Worm (Caenorhabditis elegans) whole organism, young adult: ENCODE results near the gene F23H11.5.
A peak's percentile ranks its signal among the peaks of the same experiment; 100 is the strongest.

Experiments
- F10E7.11 ChIP-seq: sonication (generic microtip); optimal IDR thresholded peaks from 2 replicates; lab custom pipeline; 2017; ENCODE audit warnings: mild to moderate bottlenecking, missing genetic modification characterization, moderate library complexity, missing compliant biosample characterization
- F33H1.4 ChIP-seq: fragments of 200-800 bp; sonication (Bioruptor generic); IDR thresholded peaks from 2 replicates; pipeline ENCODE4 v1.3.6; 2022; ENCODE audit warnings: missing genetic modification reagents, missing genetic modification characterization, missing compliant biosample characterization
- F55B11.4 ChIP-seq: sonication (generic microtip); optimal IDR thresholded peaks from 2 replicates; lab custom pipeline; 2016; ENCODE audit warnings: missing compliant biosample characterization, missing genetic modification characterization, borderline replicate concordance; ENCODE audit not compliant: insufficient read depth
- K11D2.4 ChIP-seq: fragments of 200-800 bp; sonication (Bioruptor generic); IDR thresholded peaks from 2 replicates; pipeline ENCODE4 v1.3.6; 2022; ENCODE audit warnings: missing genetic modification reagents, missing genetic modification characterization, missing compliant biosample characterization
- Y56A3A.18 ChIP-seq: fragments of 200-800 bp; sonication (Bioruptor generic); IDR thresholded peaks from 2 replicates; pipeline ENCODE4 v1.3.6; 2022; ENCODE audit warnings: missing genetic modification reagents, missing genetic modification characterization, missing compliant biosample characterization
- Y67H2A.10 ChIP-seq: fragments of 200-800 bp; sonication (Bioruptor generic); conservative IDR thresholded peaks from 2 replicates; pipeline ENCODE4 v1.3.6; 2022; ENCODE audit warnings: missing genetic modification reagents, missing genetic modification characterization, missing compliant biosample characterization
- Y79H2A.3 ChIP-seq: fragments of 200-800 bp; sonication (Bioruptor generic); conservative IDR thresholded peaks from 2 replicates; pipeline ENCODE4 v1.3.6; 2022; ENCODE audit warnings: missing genetic modification reagents, missing genetic modification characterization, missing compliant biosample characterization
- Y95B8A.8 ChIP-seq: fragments of 200-800 bp; sonication (Bioruptor generic); IDR thresholded peaks from 2 replicates; pipeline ENCODE4 v1.3.6; 2022; ENCODE audit warnings: missing genetic modification reagents, missing genetic modification characterization, missing compliant biosample characterization
- akir-1 ChIP-seq: fragments of 200-800 bp; sonication (Bioruptor generic); optimal IDR thresholded peaks from 2 replicates; lab custom pipeline; 2018; ENCODE audit warnings: mild to moderate bottlenecking, missing genetic modification characterization, moderate library complexity, missing compliant biosample characterization
- ama-1 ChIP-seq, 3 experiments: fragments of 150-350 bp in 1 of 3; sonication (generic microtip) in 2 of 3; optimal IDR thresholded peaks; 2 replicates each; lab custom pipeline; 2014 to 2018; ENCODE audit warnings: missing biosample characterization in 2 of 3, missing genetic modification characterization in 2 of 3, missing genetic modification reagents in 2 of 3
- athp-1 ChIP-seq: sonication (generic microtip); optimal IDR thresholded peaks from 2 replicates; lab custom pipeline; 2017; ENCODE audit warnings: mild to moderate bottlenecking, missing genetic modification characterization, missing compliant biosample characterization
- attf-5 ChIP-seq: fragments of 200-800 bp; sonication (Bioruptor generic); optimal IDR thresholded peaks from 2 replicates; lab custom pipeline; 2018; ENCODE audit warnings: mild to moderate bottlenecking, missing genetic modification characterization, missing compliant biosample characterization
- bed-1 ChIP-seq: fragments of 200-800 bp; sonication (Bioruptor generic); IDR thresholded peaks from 2 replicates; pipeline ENCODE4 v1.3.6; 2022; ENCODE audit warnings: missing genetic modification reagents, missing genetic modification characterization, missing compliant biosample characterization
- bed-2 ChIP-seq: fragments of 200-800 bp; sonication (Bioruptor generic); IDR thresholded peaks from 2 replicates; pipeline ENCODE4 v1.3.6; 2022; ENCODE audit warnings: missing genetic modification reagents, missing genetic modification characterization, missing compliant biosample characterization
- ccch-3 ChIP-seq: fragments of 200-800 bp; sonication (Bioruptor generic); optimal IDR thresholded peaks from 2 replicates; lab custom pipeline; 2018; ENCODE audit warnings: mild to moderate bottlenecking, missing genetic modification characterization, missing compliant biosample characterization
- cebp-1 ChIP-seq, 2 experiments: fragments of 200-800 bp in 1 of 2; sonication (Bioruptor generic) in 1 of 2; sonication (generic microtip) in 1 of 2; IDR thresholded peaks in 1 of 2; optimal IDR thresholded peaks in 1 of 2; 2 replicates each; pipeline versions ENCODE4 v1.3.6 to Lab custom; 2017 to 2022; ENCODE audit warnings: missing compliant biosample characterization in 2 of 2, missing genetic modification characterization in 2 of 2, mild to moderate bottlenecking in 1 of 2, missing genetic modification reagents in 1 of 2, moderate library complexity in 1 of 2
- ceh-100 ChIP-seq: fragments of 200-800 bp; sonication (Bioruptor generic); IDR thresholded peaks from 2 replicates; pipeline ENCODE4 v1.3.6; 2022; ENCODE audit warnings: missing genetic modification reagents, missing genetic modification characterization, missing compliant biosample characterization
- ceh-58 ChIP-seq: fragments of 200-800 bp; sonication (Bioruptor generic); IDR thresholded peaks from 2 replicates; pipeline ENCODE4 v1.3.6; 2022; ENCODE audit warnings: missing genetic modification characterization, missing compliant biosample characterization
- ceh-79 ChIP-seq: sonication (generic microtip); optimal IDR thresholded peaks from 2 replicates; lab custom pipeline; 2017; ENCODE audit warnings: mild to moderate bottlenecking, missing genetic modification characterization, missing compliant biosample characterization
- ceh-91 ChIP-seq: fragments of 200-800 bp; sonication (Bioruptor generic); IDR thresholded peaks from 2 replicates; pipeline ENCODE4 v1.3.6; 2022; ENCODE audit warnings: missing genetic modification reagents, missing genetic modification characterization, missing compliant biosample characterization
- die-1 ChIP-seq: sonication (generic microtip); optimal IDR thresholded peaks from 2 replicates; lab custom pipeline; 2016; ENCODE audit warnings: missing genotype, mild to moderate bottlenecking, missing genetic modification characterization, missing compliant biosample characterization
- egl-18 ChIP-seq: fragments of 200-800 bp; sonication (Bioruptor generic); IDR thresholded peaks from 2 replicates; pipeline ENCODE4 v1.3.6; 2022; ENCODE audit warnings: missing genetic modification reagents, missing genetic modification characterization, missing compliant biosample characterization
- ekl-4 ChIP-seq: fragments of 200-800 bp; sonication (Bioruptor generic); IDR thresholded peaks from 2 replicates; pipeline ENCODE4 v1.3.6; 2022; ENCODE audit warnings: missing genetic modification reagents, missing genetic modification characterization, missing compliant biosample characterization
- let-607 ChIP-seq, 2 experiments: fragments of 200-800 bp in 1 of 2; sonication (Bioruptor generic) in 1 of 2; sonication (generic microtip) in 1 of 2; optimal IDR thresholded peaks; 2 replicates each; lab custom pipeline; 2016 to 2018; ENCODE audit warnings: mild to moderate bottlenecking in 2 of 2, missing compliant biosample characterization in 2 of 2, missing genetic modification characterization in 2 of 2, moderate library complexity in 2 of 2, missing genotype in 1 of 2
- madf-10 ChIP-seq: sonication (generic microtip); optimal IDR thresholded peaks from 2 replicates; lab custom pipeline; 2016; ENCODE audit warnings: mild to moderate bottlenecking, missing genetic modification characterization, missing compliant biosample characterization
- madf-6 ChIP-seq: fragments of 200-800 bp; sonication (Bioruptor generic); IDR thresholded peaks from 2 replicates; pipeline ENCODE4 v1.3.6; 2022; ENCODE audit warnings: missing genetic modification reagents, missing genetic modification characterization, missing compliant biosample characterization
- mes-4 ChIP-seq: sonication (generic microtip); optimal IDR thresholded peaks from 2 replicates; lab custom pipeline; 2016; ENCODE audit warnings: missing genotype, missing genetic modification characterization, missing compliant biosample characterization
- nfya-2 ChIP-seq: fragments of 200-800 bp; sonication (Bioruptor generic); IDR thresholded peaks from 2 replicates; pipeline ENCODE4 v1.3.6; 2022; ENCODE audit warnings: missing genetic modification reagents, missing genetic modification characterization, missing compliant biosample characterization
- nhr-179 ChIP-seq: sonication (generic microtip); optimal IDR thresholded peaks from 2 replicates; lab custom pipeline; 2016; ENCODE audit warnings: mild to moderate bottlenecking, missing genetic modification characterization, missing compliant biosample characterization
- nhr-27 ChIP-seq: fragments of 200-800 bp; sonication (Bioruptor generic); optimal IDR thresholded peaks from 2 replicates; lab custom pipeline; 2018; ENCODE audit warnings: mild to moderate bottlenecking, missing genetic modification characterization, moderate library complexity, missing compliant biosample characterization
- nhr-80 ChIP-seq: sonication (generic microtip); optimal IDR thresholded peaks from 2 replicates; lab custom pipeline; 2016; ENCODE audit warnings: missing genetic modification characterization, missing compliant biosample characterization
- rec-8 ChIP-seq, 2 experiments: sonication (generic microtip); optimal IDR thresholded peaks; 2 replicates each; lab custom pipeline; 2016; ENCODE audit warnings: mild to moderate bottlenecking in 2 of 2, missing genetic modification characterization in 2 of 2, missing genetic modification reagents in 2 of 2, missing genotype in 2 of 2, missing biosample characterization in 1 of 2, missing compliant biosample characterization in 1 of 2, moderate library complexity in 1 of 2
- snpc-1.1 ChIP-seq: sonication (generic microtip); optimal IDR thresholded peaks from 2 replicates; lab custom pipeline; 2017; ENCODE audit warnings: missing genetic modification characterization, mild to moderate bottlenecking, missing compliant biosample characterization, antibody characterized with exemption, moderate library complexity, missing genotype, missing genetic modification reagents; ENCODE audit not compliant: insufficient read depth
- snpc-3.4 ChIP-seq: sonication (generic microtip); optimal IDR thresholded peaks from 2 replicates; lab custom pipeline; 2017; ENCODE audit warnings: missing genetic modification characterization, mild to moderate bottlenecking, missing compliant biosample characterization, antibody characterized with exemption, moderate library complexity, missing genotype, missing genetic modification reagents
- somi-1 ChIP-seq: fragments of 200-800 bp; sonication (Bioruptor generic); optimal IDR thresholded peaks from 2 replicates; lab custom pipeline; 2018; ENCODE audit warnings: mild to moderate bottlenecking, missing genetic modification characterization, missing compliant biosample characterization
- tbx-9 ChIP-seq: sonication (generic microtip); optimal IDR thresholded peaks from 2 replicates; lab custom pipeline; 2016; ENCODE audit warnings: borderline replicate concordance, missing genetic modification characterization, inconsistent platforms, missing compliant biosample characterization
- unc-130 ChIP-seq: sonication (generic microtip); optimal IDR thresholded peaks from 2 replicates; lab custom pipeline; 2016; ENCODE audit warnings: missing genetic modification reagents, missing genetic modification characterization, missing compliant biosample characterization
- unc-62 ChIP-seq: fragments of 150-350 bp; optimal IDR thresholded peaks from 2 replicates; lab custom pipeline; 2014; ENCODE audit warnings: missing biosample characterization, missing genetic modification reagents, missing genetic modification characterization
- zfh-2 ChIP-seq: fragments of 200-800 bp; sonication (Bioruptor generic); conservative IDR thresholded peaks from 2 replicates; pipeline ENCODE4 v1.3.6; 2022; ENCODE audit warnings: missing genetic modification reagents, missing genetic modification characterization, missing compliant biosample characterization
- ztf-25 ChIP-seq: fragments of 200-800 bp; sonication (Bioruptor generic); IDR thresholded peaks from 2 replicates; pipeline ENCODE4 v1.3.6; 2022; ENCODE audit warnings: missing genetic modification reagents, missing genetic modification characterization, missing compliant biosample characterization
- ztf-3 ChIP-seq: fragments of 200-800 bp; sonication (Bioruptor generic); optimal IDR thresholded peaks from 2 replicates; lab custom pipeline; 2018; ENCODE audit warnings: mild to moderate bottlenecking, missing genetic modification characterization, missing compliant biosample characterization
- ztf-6 ChIP-seq: fragments of 200-800 bp; sonication (Bioruptor generic); IDR thresholded peaks from 2 replicates; pipeline ENCODE4 v1.3.6; 2022; ENCODE audit warnings: missing genetic modification reagents, missing genetic modification characterization, missing compliant biosample characterization

The F23H11.5 gene

DNA sequence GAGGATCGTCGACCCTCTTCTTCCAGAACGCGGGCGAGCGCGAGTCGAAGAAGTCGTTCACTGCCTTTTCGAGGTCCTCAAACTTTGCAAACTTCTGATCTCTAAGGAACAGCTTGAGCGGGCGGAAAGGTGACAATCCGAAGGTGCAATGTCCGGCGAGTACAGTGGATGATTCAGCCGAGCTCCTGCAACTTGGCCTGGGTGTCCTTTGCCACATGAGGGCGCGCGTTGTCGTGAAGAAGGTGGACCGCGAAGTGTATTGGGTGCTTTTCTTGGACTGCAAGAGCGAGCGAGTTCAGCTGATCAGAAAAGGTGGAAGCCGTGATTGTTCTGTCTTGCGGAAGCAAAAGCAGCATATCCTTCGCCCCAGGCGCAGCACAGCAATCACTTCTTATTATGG lies 31.6 kb upstream of the F23H11.5 start:
- TF ChIP-seq ztf-6 (GFP tag; lab: Robert Waterston, UW) (no peak), zfh-2 (GFP tag; lab: Robert Waterston, UW) (peak; percentile 64), madf-10 (no peak)

DNA sequence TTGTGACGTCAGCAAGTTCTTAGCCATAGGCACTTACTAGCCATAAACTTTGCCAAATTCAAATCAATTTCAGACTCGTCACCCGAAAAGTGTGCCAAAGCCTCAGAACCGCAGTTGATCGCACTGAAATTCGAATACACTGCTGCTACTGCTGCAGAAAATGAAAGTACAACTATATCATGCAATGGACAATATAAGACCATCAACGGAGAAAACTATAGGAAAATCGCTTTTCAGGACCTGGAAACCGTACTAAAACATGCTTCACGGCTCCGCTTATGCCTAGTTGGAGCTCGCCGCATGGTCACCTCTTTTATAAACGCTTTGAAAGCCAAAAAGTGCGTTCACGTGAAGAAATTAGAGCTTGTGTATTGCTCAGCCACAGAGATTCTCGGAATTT lies 28.2 kb upstream of the F23H11.5 start, which contains the start of gene fbxa-22:
fbxa-22 (plus strand) TSS at position 301 of the 400 bp plus-strand sequence.
- no peak for TF ChIP-seq F55B11.4
- TF ChIP-seq Y79H2A.3 (GFP tag; lab: Robert Waterston, UW): no peak
- no peak for TF ChIP-seq ama-1 (optimal IDR thresholded peaks at IDR 0.05; lab: Kevin White, UChicago)
- no peak for TF ChIP-seq ama-1 (GFP tag; optimal IDR thresholded peaks at IDR 0.05; lab: Kevin White, UChicago)
- no peak for TF ChIP-seq unc-130 (GFP tag; lab: Kevin White, UChicago)
- TF ChIP-seq nhr-27: no peak
- no peak for TF ChIP-seq Y56A3A.18 (GFP tag; lab: Robert Waterston, UW)
- no peak for TF ChIP-seq ceh-91
- no peak for TF ChIP-seq rec-8 (tag; optimal IDR thresholded peaks at IDR 0.05; lab: Kevin White, UChicago)
- no peak for TF ChIP-seq ceh-79 (tag; lab: Kevin White, UChicago)
- TF ChIP-seq unc-62: no peak
- TF ChIP-seq nhr-179 (tag; lab: Kevin White, UChicago): no peak
- no peak for TF ChIP-seq madf-6
- TF ChIP-seq athp-1 (tag; lab: Kevin White, UChicago): no peak

DNA sequence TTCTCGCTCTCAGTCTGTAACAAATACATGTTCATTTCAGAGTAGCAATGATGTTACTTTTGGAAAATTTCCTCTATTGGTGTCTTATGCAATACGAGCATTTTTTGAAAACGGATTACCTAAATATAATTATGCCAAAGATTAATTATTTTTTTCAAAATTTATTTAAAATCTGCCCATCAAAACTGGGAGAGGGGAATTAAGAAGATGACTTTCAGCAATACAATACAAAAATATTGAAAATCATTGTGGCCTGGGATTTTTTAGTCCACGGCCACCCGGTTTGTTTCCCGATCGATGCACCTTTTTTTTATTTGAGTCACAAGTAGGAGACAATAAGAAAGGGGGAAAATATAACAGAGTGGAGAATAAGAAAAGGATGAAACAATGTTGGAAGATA lies 27.6 kb upstream of the F23H11.5 start, which contains the start of gene fbxa-56:
fbxa-56 (minus strand) TSS at position 101 of the 400 bp plus-strand sequence.
- no peak for TF ChIP-seq cebp-1 (GFP tag; IDR thresholded peaks at IDR 0.05; lab: Robert Waterston, UW)
- TF ChIP-seq cebp-1 (tag; optimal IDR thresholded peaks at IDR 0.05; lab: Kevin White, UChicago): no peak
- TF ChIP-seq ztf-3 (GFP tag; lab: Kevin White, UChicago): no peak
- TF ChIP-seq akir-1 (GFP tag; lab: Kevin White, UChicago): no peak
- TF ChIP-seq nfya-2 (GFP tag; lab: Robert Waterston, UW): no peak
- no peak for TF ChIP-seq tbx-9 (tag; lab: Kevin White, UChicago)
- TF ChIP-seq ceh-58: no peak
- no peak for TF ChIP-seq athp-1 (tag; lab: Kevin White, UChicago)
- no peak for TF ChIP-seq somi-1 (GFP tag; lab: Kevin White, UChicago)
- no peak for TF ChIP-seq attf-5 (GFP tag; lab: Kevin White, UChicago)

DNA sequence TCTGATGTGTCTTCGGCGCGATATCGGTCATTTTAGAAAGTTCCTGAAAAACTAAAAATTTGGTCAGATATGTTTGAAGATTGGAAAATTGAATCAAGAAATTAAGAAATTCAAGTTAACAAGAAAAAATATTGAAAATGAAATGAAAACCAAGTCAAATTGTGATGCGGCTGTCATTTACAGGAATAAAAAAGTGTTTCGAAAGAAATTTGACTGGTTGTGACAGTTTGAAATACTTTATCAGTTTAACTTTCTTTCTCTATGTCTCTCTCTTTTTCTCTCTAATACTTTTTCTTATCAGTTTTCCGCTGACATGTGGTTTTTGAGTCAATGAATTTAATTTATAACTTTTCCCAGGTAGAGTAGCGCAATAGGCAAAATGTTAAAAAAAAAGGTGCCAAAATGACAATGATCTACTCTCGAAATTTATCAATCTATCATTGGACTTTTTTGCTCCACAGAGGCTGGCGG lies 25.7 kb upstream of the F23H11.5 start, which contains the start of gene fbxa-55:
fbxa-55 (minus strand) TSS at position 51 of the 471 bp plus-strand sequence.
- TF ChIP-seq akir-1 (GFP tag; lab: Kevin White, UChicago): no peak
- no peak for TF ChIP-seq Y67H2A.10 (GFP tag; lab: Robert Waterston, UW)
- peak; percentile 71 for TF ChIP-seq nhr-80 (tag; lab: Kevin White, UChicago)
- peak; percentile 68 for TF ChIP-seq unc-62
- TF ChIP-seq snpc-3.4 (tag; lab: Kevin White, UChicago): no peak
- no peak for TF ChIP-seq bed-2 (GFP tag; lab: Robert Waterston, UW)
- TF ChIP-seq athp-1 (tag; lab: Kevin White, UChicago): no peak
- TF ChIP-seq ztf-25 (GFP tag; lab: Robert Waterston, UW): no peak
- TF ChIP-seq F10E7.11 (tag; lab: Kevin White, UChicago): no peak
- TF ChIP-seq ceh-100: no peak
- no peak for TF ChIP-seq ccch-3 (GFP tag; lab: Kevin White, UChicago)
- peak in 1 of 2 experiments; percentile 2 for TF ChIP-seq let-607 (tag; optimal IDR thresholded peaks at IDR 0.05; lab: Kevin White, UChicago)
- no peak for TF ChIP-seq mes-4
- no peak for TF ChIP-seq Y95B8A.8 (GFP tag; lab: Robert Waterston, UW)
- TF ChIP-seq bed-1: no peak
- TF ChIP-seq snpc-1.1 (tag; lab: Kevin White, UChicago): no peak
- no peak for TF ChIP-seq F33H1.4
- TF ChIP-seq K11D2.4 (GFP tag; lab: Robert Waterston, UW): no peak
- TF ChIP-seq egl-18 (GFP tag; lab: Robert Waterston, UW): no peak
- TF ChIP-seq die-1 (tag; lab: Kevin White, UChicago): no peak
- no peak for TF ChIP-seq nfya-2 (GFP tag; lab: Robert Waterston, UW)
- no peak for TF ChIP-seq madf-10
- TF ChIP-seq ekl-4 (GFP tag; lab: Robert Waterston, UW): no peak
